Worm (Caenorhabditis elegans) whole organism, L2 larva: ENCODE data around the gene srw-68.

Source experiments
- ZK546.5 ChIP-seq: sonication (generic microtip); optimal IDR thresholded peaks from 2 replicates; lab custom pipeline; 2017; ENCODE audit warnings: missing biosample characterization, missing genetic modification characterization
- ama-1 ChIP-seq: fragments of 150-350 bp; optimal IDR thresholded peaks from 2 replicates; lab custom pipeline; 2018; ENCODE audit warnings: inconsistent platforms
- blmp-1 ChIP-seq: sonication (generic microtip); optimal IDR thresholded peaks from 2 replicates; lab custom pipeline; 2017; ENCODE audit warnings: missing genetic modification characterization, mild to moderate bottlenecking, missing compliant biosample characterization, antibody characterized with exemption, moderate library complexity; ENCODE audit not compliant: insufficient read depth
- ceh-16 ChIP-seq: fragments of 150-350 bp; optimal IDR thresholded peaks from 2 replicates; lab custom pipeline; 2014; ENCODE audit warnings: missing biosample characterization, missing genetic modification characterization
- ceh-82 ChIP-seq: fragments of 150-350 bp; optimal IDR thresholded peaks from 2 replicates; lab custom pipeline; 2014; ENCODE audit warnings: missing biosample characterization, missing genetic modification characterization
- fos-1 ChIP-seq: fragments of 150-350 bp; optimal IDR thresholded peaks from 2 replicates; lab custom pipeline; 2014; ENCODE audit warnings: missing biosample characterization, missing genetic modification characterization
- lin-39 ChIP-seq: fragments of 150-350 bp; optimal IDR thresholded peaks from 2 replicates; lab custom pipeline; 2014; ENCODE audit warnings: missing biosample characterization, missing genetic modification reagents, missing genetic modification characterization
- nhr-10 ChIP-seq: sonication (generic microtip); optimal IDR thresholded peaks from 2 replicates; lab custom pipeline; 2017; ENCODE audit warnings: missing biosample characterization, missing genetic modification characterization
- nhr-237 ChIP-seq: fragments of 150-350 bp; optimal IDR thresholded peaks from 2 replicates; lab custom pipeline; 2014; ENCODE audit warnings: missing biosample characterization, missing genetic modification characterization
- nhr-77 ChIP-seq: fragments of 150-350 bp; optimal IDR thresholded peaks from 2 replicates; lab custom pipeline; 2014; ENCODE audit warnings: missing biosample characterization, missing genetic modification characterization
- sma-9 ChIP-seq, 2 experiments: fragments of 150-350 bp in 1 of 2; sonication (generic microtip) in 1 of 2; optimal IDR thresholded peaks; 2 replicates each; lab custom pipeline; 2014 to 2016; ENCODE audit warnings: missing genetic modification characterization in 2 of 2, mild to moderate bottlenecking in 1 of 2, missing biosample characterization in 1 of 2, missing compliant biosample characterization in 1 of 2, missing genetic modification reagents in 1 of 2, moderate library complexity in 1 of 2
- zag-1 ChIP-seq: fragments of 150-350 bp; optimal IDR thresholded peaks from 2 replicates; lab custom pipeline; 2014; ENCODE audit warnings: missing biosample characterization, missing genetic modification characterization
- ztf-11 ChIP-seq: sonication (generic microtip); optimal IDR thresholded peaks from 2 replicates; lab custom pipeline; 2017; ENCODE audit warnings: missing biosample characterization, missing genetic modification characterization
- ztf-4 ChIP-seq: fragments of 150-350 bp; optimal IDR thresholded peaks from 2 replicates; lab custom pipeline; 2014; ENCODE audit warnings: missing biosample characterization, missing genetic modification characterization

DNA sequence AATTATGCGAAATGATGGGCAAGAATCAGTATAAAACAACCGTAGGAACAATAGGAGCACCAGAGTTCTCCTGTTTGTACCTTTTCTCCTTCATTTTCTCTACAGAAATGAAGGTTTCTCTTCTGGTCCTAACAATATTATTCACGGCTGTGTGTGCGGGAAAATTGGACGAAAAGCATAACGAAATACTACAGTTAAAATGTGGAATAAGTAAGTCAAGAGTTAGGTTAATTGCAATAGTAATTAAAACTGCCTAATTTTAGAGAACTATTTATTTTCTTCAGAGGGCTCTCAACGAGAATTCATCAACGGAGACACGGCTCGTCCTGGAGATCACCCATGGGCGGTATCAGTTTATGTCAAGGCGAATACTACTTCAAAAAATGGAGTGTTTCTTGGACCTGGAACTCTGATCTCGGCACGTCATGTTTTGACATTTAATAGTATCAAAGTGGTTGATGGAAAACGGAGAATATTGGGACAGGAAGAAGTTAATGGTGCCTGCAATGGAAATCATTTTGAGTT lies 22.9 kb upstream of the srw-68 start, which contains the start of gene try-12:
- TF ChIP-seq fos-1 (no peak), sma-9 (GFP tag; optimal IDR thresholded peaks at IDR 0.05; lab: Kevin White, UChicago) (no peak), sma-9 (tag; optimal IDR thresholded peaks at IDR 0.05; lab: Kevin White, UChicago) (no peak), ztf-11 (tag; lab: Kevin White, UChicago) (no peak), ZK546.5 (tag; lab: Kevin White, UChicago) (no peak), ama-1 (lab: Kevin White, UChicago) (no peak), ztf-4 (tag; lab: Kevin White, UChicago) (no peak), blmp-1 (tag; lab: Kevin White, UChicago) (no peak), nhr-237 (tag; lab: Kevin White, UChicago) (no peak), nhr-10 (no peak), lin-39 (no peak), zag-1 (tag; lab: Kevin White, UChicago) (no peak), ceh-82 (tag; lab: Kevin White, UChicago) (no peak), nhr-77 (tag; lab: Kevin White, UChicago) (no peak), ceh-16 (no peak)
